Worm (Caenorhabditis elegans): ENCODE data around the gene sre-52.

ce11 chrII:12303142-12303541, 32.4 kb upstream of the sre-52 start, which contains the start of gene sre-50:
- peak; percentile 16 for TF ChIP-seq ceh-48 (tag; optimal IDR thresholded peaks at IDR 0.05)
- TF ChIP-seq K09A11.1 (tag; optimal IDR thresholded peaks at IDR 0.05; ENCODE audit: insufficient read depth) = no peak
- no peak for TF ChIP-seq ama-1 (optimal IDR thresholded peaks at IDR 0.05)
- TF ChIP-seq ceh-18 (tag; optimal IDR thresholded peaks at IDR 0.05) = no peak
- TF ChIP-seq hlh-13 (GFP tag; optimal IDR thresholded peaks at IDR 0.05) = no peak
- TF ChIP-seq nhr-11 (tag; optimal IDR thresholded peaks at IDR 0.05) = no peak
- TF ChIP-seq pqm-1 (tag; optimal IDR thresholded peaks at IDR 0.05) = no peak
- TF ChIP-seq fkh-10 (GFP tag; optimal IDR thresholded peaks at IDR 0.05) = no peak
- TF ChIP-seq ztf-16 (tag; optimal IDR thresholded peaks at IDR 0.05) = no peak
- no peak for TF ChIP-seq pha-4 (tag; optimal IDR thresholded peaks at IDR 0.05)
- no peak for TF ChIP-seq ceh-31 (tag; optimal IDR thresholded peaks at IDR 0.05)
- no peak for TF ChIP-seq pag-3 (tag; optimal IDR thresholded peaks at IDR 0.05; ENCODE audit: borderline replicate concordance)
- no peak for TF ChIP-seq ceh-2 (tag; optimal IDR thresholded peaks at IDR 0.05)
- no peak for TF ChIP-seq pax-1 (tag; optimal IDR thresholded peaks at IDR 0.05)

All from whole organism, late embryonic.